Fruit fly (Drosophila melanogaster) whole organism, embryonic: ENCODE results near the gene BCAS2.

Experiments used
- BEAF-32 ChIP-seq: fragments of 200-800 bp; sonication (Bioruptor generic); optimal IDR thresholded peaks from 3 replicates; lab custom pipeline; 2017; ENCODE audit warnings: missing biosample characterization, missing genetic modification characterization, mild to moderate bottlenecking, moderate library complexity, missing genetic modification reagents
- CG11696 ChIP-seq: fragments of 200-800 bp; sonication (Bioruptor generic); IDR thresholded peaks from 2 replicates; pipeline ENCODE4 v1.3.6; 2022; ENCODE audit warnings: missing biosample characterization, missing genetic modification characterization
- CG12219 ChIP-seq: fragments of 200-800 bp; sonication (Bioruptor generic); optimal IDR thresholded peaks from 3 replicates; lab custom pipeline; 2018; ENCODE audit warnings: missing biosample characterization, mild to moderate bottlenecking, missing genetic modification characterization
- CG13624 ChIP-seq: fragments of 200-800 bp; sonication (Bioruptor generic); optimal IDR thresholded peaks from 2 replicates; lab custom pipeline; 2016; ENCODE audit warnings: missing biosample characterization, missing genetic modification characterization
- CG14710 ChIP-seq: fragments of 200-800 bp; sonication (Bioruptor generic); optimal IDR thresholded peaks from 3 replicates; lab custom pipeline; 2019; ENCODE audit warnings: missing biosample characterization, mild to moderate bottlenecking, missing genetic modification characterization, moderate library complexity
- CG15269 ChIP-seq: fragments of 200-800 bp; sonication (Bioruptor generic); optimal IDR thresholded peaks from 2 replicates; lab custom pipeline; 2018; ENCODE audit warnings: missing biosample characterization, mild to moderate bottlenecking, missing genetic modification characterization, moderate library complexity
- CG15514 ChIP-seq: fragments of 200-800 bp; sonication (Bioruptor generic); optimal IDR thresholded peaks from 3 replicates; lab custom pipeline; 2017; ENCODE audit warnings: missing biosample characterization, missing genetic modification characterization, mild to moderate bottlenecking, moderate library complexity, missing genetic modification reagents
- CG16815 ChIP-seq: fragments of 200-800 bp; sonication (Bioruptor generic); optimal IDR thresholded peaks from 3 replicates; lab custom pipeline; 2017; ENCODE audit warnings: missing biosample characterization, mild to moderate bottlenecking, missing genetic modification characterization
- CG17385 ChIP-seq: fragments of 200-800 bp; sonication (Bioruptor generic); optimal IDR thresholded peaks from 3 replicates; lab custom pipeline; 2018; ENCODE audit warnings: missing biosample characterization, mild to moderate bottlenecking, missing genetic modification characterization
- CG2199 ChIP-seq: fragments of 200-800 bp; sonication (Bioruptor generic); IDR thresholded peaks from 3 replicates; pipeline ENCODE4 v1.3.6; 2022; ENCODE audit warnings: missing biosample characterization, missing genetic modification characterization
- CG2875 ChIP-seq: fragments of 200-800 bp; sonication (Bioruptor generic); optimal IDR thresholded peaks from 2 replicates; lab custom pipeline; 2017; ENCODE audit warnings: missing biosample characterization, mild to moderate bottlenecking, missing genetic modification characterization, missing genetic modification reagents
- CG31365 ChIP-seq: fragments of 200-800 bp; sonication (Bioruptor generic); optimal IDR thresholded peaks from 2 replicates; lab custom pipeline; 2018; ENCODE audit warnings: missing biosample characterization, mild to moderate bottlenecking, missing genetic modification characterization
- CG32767 ChIP-seq: fragments of 200-800 bp; sonication (Bioruptor generic); IDR thresholded peaks from 2 replicates; pipeline ENCODE4 v1.3.6; 2022; ENCODE audit warnings: missing biosample characterization, missing genetic modification characterization
- CG32772 ChIP-seq: fragments of 200-800 bp; sonication (Bioruptor generic); IDR thresholded peaks from 2 replicates; pipeline ENCODE4 v1.3.6; 2022; ENCODE audit warnings: missing biosample characterization, missing genetic modification characterization
- CG33557 ChIP-seq: fragments of 200-800 bp; sonication (Bioruptor generic); optimal IDR thresholded peaks from 2 replicates; lab custom pipeline; 2019; ENCODE audit warnings: missing biosample characterization, mild to moderate bottlenecking, missing genetic modification characterization, moderate library complexity
- CG34224 ChIP-seq: fragments of 200-800 bp; sonication (Bioruptor generic); IDR thresholded peaks from 3 replicates; pipeline ENCODE4 v1.3.6; 2022; ENCODE audit warnings: missing biosample characterization, missing genetic modification characterization; ENCODE audit not compliant: partially characterized antibody
- CG34422 ChIP-seq: fragments of 200-800 bp; sonication (Bioruptor generic); IDR thresholded peaks from 3 replicates; pipeline ENCODE4 v1.3.6; 2022; ENCODE audit warnings: missing biosample characterization, missing genetic modification characterization
- CG4328 ChIP-seq: fragments of 200-800 bp; sonication (Bioruptor generic); optimal IDR thresholded peaks from 3 replicates; lab custom pipeline; 2017; ENCODE audit warnings: missing biosample characterization, missing genetic modification reagents, missing genetic modification characterization
- CG4424 ChIP-seq: fragments of 200-800 bp; sonication (Bioruptor generic); optimal IDR thresholded peaks from 3 replicates; lab custom pipeline; 2016; ENCODE audit warnings: missing biosample characterization, missing genetic modification characterization
- CG4707 ChIP-seq: fragments of 200-800 bp; sonication (Bioruptor generic); optimal IDR thresholded peaks from 2 replicates; lab custom pipeline; 2018; ENCODE audit warnings: missing biosample characterization, mild to moderate bottlenecking, missing genetic modification characterization, moderate library complexity
- CG6683 ChIP-seq: fragments of 200-800 bp; sonication (Bioruptor generic); optimal IDR thresholded peaks from 2 replicates; lab custom pipeline; 2017; ENCODE audit warnings: missing biosample characterization, mild to moderate bottlenecking, missing genetic modification characterization, missing genetic modification reagents
- CG7556 ChIP-seq: fragments of 200-800 bp; sonication (Bioruptor generic); optimal IDR thresholded peaks from 2 replicates; lab custom pipeline; 2017; ENCODE audit warnings: missing biosample characterization, mild to moderate bottlenecking, missing genetic modification characterization
- CG7786 ChIP-seq: fragments of 200-800 bp; sonication (Bioruptor generic); optimal IDR thresholded peaks from 2 replicates; lab custom pipeline; 2016; ENCODE audit warnings: missing biosample characterization, missing genetic modification characterization
- CG9797 ChIP-seq: fragments of 200-800 bp; sonication (Bioruptor generic); optimal IDR thresholded peaks from 3 replicates; lab custom pipeline; 2018; ENCODE audit warnings: missing biosample characterization, mild to moderate bottlenecking, missing genetic modification characterization
- CTCF ChIP-seq: fragments of 200-800 bp; sonication (Bioruptor generic); optimal IDR thresholded peaks from 2 replicates; lab custom pipeline; 2017; ENCODE audit warnings: missing biosample characterization, mild to moderate bottlenecking, missing genetic modification characterization, moderate library complexity
- Camta ChIP-seq: fragments of 200-800 bp; sonication (Bioruptor generic); optimal IDR thresholded peaks from 2 replicates; lab custom pipeline; 2016; ENCODE audit warnings: missing biosample characterization, missing genetic modification characterization
- Dip3 ChIP-seq: fragments of 200-800 bp; sonication (Bioruptor generic); optimal IDR thresholded peaks from 3 replicates; lab custom pipeline; 2016; ENCODE audit warnings: missing biosample characterization, missing genetic modification characterization
- Gug ChIP-seq: fragments of 200-800 bp; sonication (Bioruptor generic); IDR thresholded peaks from 4 replicates; pipeline ENCODE4 v1.3.6; 2022; ENCODE audit warnings: missing biosample characterization, missing genetic modification characterization
- Hmx ChIP-seq: fragments of 200-800 bp; sonication (Bioruptor generic); optimal IDR thresholded peaks from 2 replicates; lab custom pipeline; 2016; ENCODE audit warnings: missing biosample characterization, missing genetic modification characterization
- Kr ChIP-seq: fragments of 200-800 bp; sonication (Bioruptor generic); optimal IDR thresholded peaks from 2 replicates; lab custom pipeline; 2017; ENCODE audit warnings: missing biosample characterization, mild to moderate bottlenecking, missing genetic modification characterization
- MBD-R2 ChIP-seq: fragments of 200-800 bp; sonication (Bioruptor generic); IDR thresholded peaks from 2 replicates; pipeline ENCODE4 v1.3.6; 2022; ENCODE audit warnings: missing biosample characterization, missing genetic modification characterization
- MESR4 ChIP-seq: fragments of 200-800 bp; sonication (Bioruptor generic); optimal IDR thresholded peaks from 2 replicates; lab custom pipeline; 2018; ENCODE audit warnings: missing biosample characterization, mild to moderate bottlenecking, missing genetic modification characterization, moderate library complexity
- MTF-1 ChIP-seq: fragments of 200-800 bp; sonication (Bioruptor generic); optimal IDR thresholded peaks from 2 replicates; lab custom pipeline; 2018; ENCODE audit warnings: missing biosample characterization, mild to moderate bottlenecking, missing genetic modification characterization, borderline replicate concordance
- Mrtf ChIP-seq: fragments of 200-800 bp; sonication (Bioruptor generic); IDR thresholded peaks from 3 replicates; pipeline ENCODE4 v1.3.6; 2022; ENCODE audit warnings: missing biosample characterization, missing genetic modification characterization
- Sry-δ ChIP-seq: fragments of 200-800 bp; sonication (Bioruptor generic); optimal IDR thresholded peaks from 2 replicates; lab custom pipeline; 2016; ENCODE audit warnings: missing biosample characterization, missing genetic modification characterization
- ac ChIP-seq: fragments of 200-800 bp; sonication (Bioruptor generic); optimal IDR thresholded peaks from 3 replicates; lab custom pipeline; 2017; ENCODE audit warnings: missing biosample characterization, mild to moderate bottlenecking, missing genetic modification characterization
- amos ChIP-seq: fragments of 200-800 bp; sonication (Bioruptor generic); IDR thresholded peaks from 2 replicates; pipeline ENCODE4 v1.3.6; 2022; ENCODE audit warnings: missing biosample characterization, missing genetic modification characterization; ENCODE audit not compliant: partially characterized antibody
- aop ChIP-seq: fragments of 200-800 bp; sonication (Bioruptor generic); IDR thresholded peaks from 2 replicates; pipeline ENCODE4 v1.3.6; 2022; ENCODE audit warnings: missing biosample characterization, missing genetic modification characterization
- ara ChIP-seq: fragments of 200-800 bp; sonication (Bioruptor generic); IDR thresholded peaks from 2 replicates; pipeline ENCODE4 v1.3.6; 2022; ENCODE audit warnings: missing biosample characterization, missing genetic modification characterization
- ase ChIP-seq: fragments of 200-800 bp; sonication (Bioruptor generic); IDR thresholded peaks from 3 replicates; pipeline ENCODE4 v1.3.6; 2022; ENCODE audit warnings: missing biosample characterization, missing genetic modification characterization
- az2 ChIP-seq: fragments of 200-800 bp; sonication (Bioruptor generic); optimal IDR thresholded peaks from 3 replicates; lab custom pipeline; 2016; ENCODE audit warnings: missing biosample characterization, missing genetic modification characterization
- cwo ChIP-seq: fragments of 200-800 bp; sonication (Bioruptor generic); optimal IDR thresholded peaks from 3 replicates; lab custom pipeline; 2017; ENCODE audit warnings: missing biosample characterization, missing genetic modification characterization, mild to moderate bottlenecking, moderate library complexity, missing genetic modification reagents
- gro ChIP-seq: fragments of 200-800 bp; sonication (Bioruptor generic); optimal IDR thresholded peaks from 2 replicates; lab custom pipeline; 2016; ENCODE audit warnings: missing biosample characterization, missing genetic modification characterization
- inv ChIP-seq: fragments of 200-800 bp; sonication (Bioruptor generic); IDR thresholded peaks from 2 replicates; pipeline ENCODE4 v1.3.6; 2022; ENCODE audit warnings: missing biosample characterization, missing genetic modification characterization; ENCODE audit not compliant: partially characterized antibody
- odd ChIP-seq: fragments of 200-800 bp; sonication (Bioruptor generic); optimal IDR thresholded peaks from 2 replicates; lab custom pipeline; 2017; ENCODE audit warnings: missing biosample characterization, mild to moderate bottlenecking, missing genetic modification characterization
- pita ChIP-seq: fragments of 200-800 bp; sonication (Bioruptor generic); optimal IDR thresholded peaks from 2 replicates; lab custom pipeline; 2017; ENCODE audit warnings: missing biosample characterization, mild to moderate bottlenecking, missing genetic modification characterization
- run ChIP-seq: fragments of 200-800 bp; sonication (Bioruptor generic); optimal IDR thresholded peaks from 3 replicates; lab custom pipeline; 2018; ENCODE audit warnings: missing biosample characterization, mild to moderate bottlenecking, missing genetic modification characterization
- sens ChIP-seq: fragments of 200-800 bp; sonication (Bioruptor generic); peaks from one replicate; lab custom pipeline; 2016; ENCODE audit warnings: missing biosample characterization, missing genetic modification characterization
- so ChIP-seq: fragments of 200-800 bp; sonication (Bioruptor generic); IDR thresholded peaks from 3 replicates; pipeline ENCODE4 v1.3.6; 2022; ENCODE audit warnings: missing biosample characterization, missing genetic modification characterization
- stc ChIP-seq: fragments of 200-800 bp; sonication (Bioruptor generic); IDR thresholded peaks from 2 replicates; pipeline ENCODE4 v1.3.6; 2022; ENCODE audit warnings: missing biosample characterization, missing genetic modification characterization

The BCAS2 gene

dm6 chr3R:27916355-27917019 is 5.7 kb downstream of the BCAS2 start, which contains the start of the genes CG5003 and mRpS22 (continued):
- TF ChIP-seq odd (no peak), stc (GFP tag; lab: Robert Waterston, UW) (no peak), gro (GFP tag; lab: Kevin White, UChicago) (no peak), CG15269 (peak; percentile 66), CG32767 (GFP tag; lab: Robert Waterston, UW) (no peak), ara (GFP tag; lab: Robert Waterston, UW) (no peak), CG2199 (no peak), CG33557 (GFP tag; lab: Kevin White, UChicago) (peak; percentile 38), Hmx (GFP tag; lab: Kevin White, UChicago) (no peak), MESR4 (GFP tag; lab: Kevin White, UChicago) (peak; percentile 84), CG15514 (GFP tag; lab: Kevin White, UChicago) (peak; percentile 13), CG4424 (peak; percentile 69), CTCF (no peak), BEAF-32 (GFP tag; lab: Kevin White, UChicago) (peak; percentile 68), az2 (GFP tag; lab: Kevin White, UChicago) (peak; percentile 58), inv (GFP tag; lab: Robert Waterston, UW) (0 out of 2 replicates have a peak, but pooled peaks have one; percentile 30), CG7786 (GFP tag; lab: Kevin White, UChicago) (no peak), CG16815 (GFP tag; lab: Kevin White, UChicago) (peak; percentile 47), Kr (GFP tag; lab: Kevin White, UChicago) (no peak), ase (0 out of 3 replicates have a peak, but pooled peaks have one; percentile 8), CG6683 (no peak), CG11696 (no peak), CG2875 (GFP tag; lab: Kevin White, UChicago) (peak; percentile 14), MTF-1 (GFP tag; lab: Kevin White, UChicago) (no peak), ac (GFP tag; lab: Kevin White, UChicago) (no peak), CG17385 (GFP tag; lab: Kevin White, UChicago) (peak; percentile 55), CG34224 (GFP tag; lab: Robert Waterston, UW) (peak; percentile 6; the same call in 1 of the 3 replicates), Gug (GFP tag; lab: Robert Waterston, UW) (peak; percentile 9; the same call in 2 of the 4 replicates), Dip3 (peak; percentile 6), CG32772 (0 out of 2 replicates have a peak, but pooled peaks have one; percentile 54), run (tag; lab: Kevin White, UChicago) (no peak), pita (GFP tag; lab: Kevin White, UChicago) (no peak), amos (GFP tag; lab: Robert Waterston, UW) (peak; percentile 41; the same call in 1 of the 2 replicates), CG4707 (GFP tag; lab: Kevin White, UChicago) (no peak), cwo (GFP tag; lab: Kevin White, UChicago) (peak; percentile 27), CG34422 (GFP tag; lab: Robert Waterston, UW) (no peak; the same call in 2 of the 3 replicates), CG12219 (no peak), MBD-R2 (GFP tag; lab: Robert Waterston, UW) (peak; percentile 68), Sry-δ (GFP tag; lab: Kevin White, UChicago) (peak; percentile 42), CG4328 (GFP tag; lab: Kevin White, UChicago) (peak; percentile 58), CG31365 (no peak), Camta (no peak), sens (peak; percentile 83), CG14710 (peak; percentile 77), Mrtf (GFP tag; lab: Robert Waterston, UW) (no peak), CG13624 (no peak), CG9797 (GFP tag; lab: Kevin White, UChicago) (peak; percentile 62), so (GFP tag; lab: Robert Waterston, UW) (no peak), CG7556 (GFP tag; lab: Kevin White, UChicago) (peak; percentile 68), aop (no peak)
